Worm (Caenorhabditis elegans): Measurements from ENCODE around the gene twk-9.
A peak's percentile ranks its signal among the peaks of the same experiment; 100 is the strongest.

ce11 chrIV:9678007-9678406 lies 15.0 kb upstream of the twk-9 start:
- TF ChIP-seq ztf-11 (tag; optimal IDR thresholded peaks at IDR 0.05) (no peak), aha-1 (tag) (peak; percentile 91), lin-39 (tag; optimal IDR thresholded peaks at IDR 0.05) (no peak), mep-1 (tag; optimal IDR thresholded peaks at IDR 0.05) (no peak), lin-38 (GFP tag; IDR thresholded peaks at IDR 0.05) (no peak), daf-12 (tag; optimal IDR thresholded peaks at IDR 0.05) (no peak)

Data from whole organism, L4 larva.